Fruit fly (Drosophila melanogaster) whole organism, embryonic: ENCODE results near the gene cbt.

Experiments
- B-H1 ChIP-seq: fragments of 200-800 bp; sonication (Bioruptor generic); IDR thresholded peaks from 3 replicates; pipeline ENCODE4 v1.3.6; 2022; ENCODE audit warnings: missing biosample characterization, missing genetic modification characterization
- Bteb2 ChIP-seq: fragments of 200-800 bp; sonication (Bioruptor generic); optimal IDR thresholded peaks from 2 replicates; lab custom pipeline; 2016; ENCODE audit warnings: missing biosample characterization, missing genetic modification characterization
- CG10321 ChIP-seq: fragments of 200-800 bp; sonication (Bioruptor generic); IDR thresholded peaks from 2 replicates; pipeline ENCODE4 v1.3.6; 2022; ENCODE audit warnings: missing biosample characterization, missing genetic modification characterization
- CG10462 ChIP-seq: fragments of 200-800 bp; sonication (Bioruptor generic); optimal IDR thresholded peaks from 2 replicates; lab custom pipeline; 2016; ENCODE audit warnings: missing biosample characterization, missing genetic modification characterization
- CG14667 ChIP-seq: fragments of 200-800 bp; sonication (Bioruptor generic); IDR thresholded peaks from 2 replicates; pipeline ENCODE4 v1.3.6; 2022; ENCODE audit warnings: missing biosample characterization, missing genetic modification characterization
- CG14965 ChIP-seq: fragments of 200-800 bp; sonication (Bioruptor generic); optimal IDR thresholded peaks from 2 replicates; lab custom pipeline; 2016; ENCODE audit warnings: missing biosample characterization, missing genetic modification characterization, borderline replicate concordance
- CG15011 ChIP-seq: fragments of 200-800 bp; sonication (Bioruptor generic); optimal IDR thresholded peaks from 3 replicates; lab custom pipeline; 2018; ENCODE audit warnings: missing biosample characterization, mild to moderate bottlenecking, missing genetic modification characterization
- CG15269 ChIP-seq: fragments of 200-800 bp; sonication (Bioruptor generic); optimal IDR thresholded peaks from 2 replicates; lab custom pipeline; 2018; ENCODE audit warnings: missing biosample characterization, mild to moderate bottlenecking, missing genetic modification characterization, moderate library complexity
- CG16815 ChIP-seq: fragments of 200-800 bp; sonication (Bioruptor generic); optimal IDR thresholded peaks from 3 replicates; lab custom pipeline; 2017; ENCODE audit warnings: missing biosample characterization, mild to moderate bottlenecking, missing genetic modification characterization
- CG17912 ChIP-seq: fragments of 200-800 bp; sonication (Bioruptor generic); optimal IDR thresholded peaks from 2 replicates; lab custom pipeline; 2018; ENCODE audit warnings: missing biosample characterization, mild to moderate bottlenecking, missing genetic modification characterization
- CG2120 ChIP-seq: fragments of 200-800 bp; sonication (Bioruptor generic); optimal IDR thresholded peaks from 3 replicates; lab custom pipeline; 2016; ENCODE audit warnings: missing biosample characterization, missing genetic modification characterization
- CG2678 ChIP-seq: fragments of 200-800 bp; sonication (Bioruptor generic); optimal IDR thresholded peaks from 3 replicates; lab custom pipeline; 2019; ENCODE audit warnings: missing biosample characterization, mild to moderate bottlenecking, missing genetic modification characterization, moderate library complexity
- CG2712 ChIP-seq: fragments of 200-800 bp; optimal IDR thresholded peaks from 3 replicates; lab custom pipeline; 2019; ENCODE audit warnings: missing biosample characterization, mild to moderate bottlenecking, missing genetic modification characterization, moderate library complexity
- CG31388 ChIP-seq: fragments of 200-800 bp; sonication (Bioruptor generic); optimal IDR thresholded peaks from 2 replicates; lab custom pipeline; 2016; ENCODE audit warnings: missing biosample characterization, missing genetic modification characterization
- CG3163 ChIP-seq: fragments of 200-800 bp; sonication (Bioruptor generic); optimal IDR thresholded peaks from 3 replicates; lab custom pipeline; 2016; ENCODE audit warnings: missing biosample characterization, missing genetic modification characterization
- CG33213 ChIP-seq: fragments of 200-800 bp; sonication (Bioruptor generic); optimal IDR thresholded peaks from 3 replicates; lab custom pipeline; 2016; ENCODE audit warnings: missing biosample characterization, missing genetic modification characterization
- CG3838 ChIP-seq: fragments of 200-800 bp; sonication (Bioruptor generic); optimal IDR thresholded peaks from 3 replicates; lab custom pipeline; 2016; ENCODE audit warnings: missing biosample characterization, missing genetic modification characterization
- CG42726 ChIP-seq: fragments of 200-800 bp; sonication (Bioruptor generic); IDR thresholded peaks from 2 replicates; pipeline ENCODE4 v1.3.6; 2022; ENCODE audit warnings: missing biosample characterization, missing genetic modification characterization; ENCODE audit not compliant: partially characterized antibody
- CG4820 ChIP-seq: fragments of 200-800 bp; sonication (Bioruptor generic); optimal IDR thresholded peaks from 3 replicates; lab custom pipeline; 2016; ENCODE audit warnings: missing biosample characterization, missing genetic modification characterization
- CG7556 ChIP-seq: fragments of 200-800 bp; sonication (Bioruptor generic); optimal IDR thresholded peaks from 2 replicates; lab custom pipeline; 2017; ENCODE audit warnings: missing biosample characterization, mild to moderate bottlenecking, missing genetic modification characterization
- CG7963 ChIP-seq: fragments of 200-800 bp; sonication (Bioruptor generic); IDR thresholded peaks from 3 replicates; pipeline ENCODE4 v1.3.6; 2022; ENCODE audit warnings: missing biosample characterization, missing genetic modification characterization; ENCODE audit not compliant: partially characterized antibody
- CG8290 ChIP-seq, 3 experiments: fragments of 200-800 bp; sonication (Bioruptor generic); optimal IDR thresholded peaks; 2 replicates each; lab custom pipeline; 2016 to 2019; ENCODE audit warnings: missing biosample characterization in 3 of 3, missing genetic modification characterization in 3 of 3, mild to moderate bottlenecking in 2 of 3, moderate library complexity in 1 of 3
- Fer2 ChIP-seq: fragments of 200-800 bp; sonication (Bioruptor generic); optimal IDR thresholded peaks from 2 replicates; lab custom pipeline; 2018; ENCODE audit warnings: missing biosample characterization, mild to moderate bottlenecking, missing genetic modification characterization, moderate library complexity
- HHEX ChIP-seq: fragments of 200-800 bp; sonication (Bioruptor generic); optimal IDR thresholded peaks from 3 replicates; lab custom pipeline; 2017; ENCODE audit warnings: missing biosample characterization, mild to moderate bottlenecking, missing genetic modification characterization, missing genetic modification reagents
- Hand ChIP-seq: fragments of 200-800 bp; sonication (Bioruptor generic); optimal IDR thresholded peaks from 2 replicates; lab custom pipeline; 2017; ENCODE audit warnings: mild to moderate bottlenecking, missing biosample characterization, missing genetic modification reagents, missing genetic modification characterization
- Hey ChIP-seq: fragments of 200-800 bp; sonication (Bioruptor generic); optimal IDR thresholded peaks from 3 replicates; lab custom pipeline; 2018; ENCODE audit warnings: missing biosample characterization, mild to moderate bottlenecking, missing genetic modification characterization
- Nf-YC ChIP-seq: fragments of 200-800 bp; optimal IDR thresholded peaks from 3 replicates; lab custom pipeline; 2019; ENCODE audit warnings: missing biosample characterization, mild to moderate bottlenecking, missing genetic modification characterization, moderate library complexity
- Sox102F ChIP-seq: fragments of 200-800 bp; sonication (Bioruptor generic); optimal IDR thresholded peaks from 2 replicates; lab custom pipeline; 2018; ENCODE audit warnings: missing biosample characterization, mild to moderate bottlenecking, missing genetic modification characterization, moderate library complexity
- Stat92E ChIP-seq, 3 experiments: fragments of >200 bp in 2 of 3; fragments of 200-800 bp in 1 of 3; sonication (Bioruptor generic) in 1 of 3; optimal IDR thresholded peaks; 2 replicates each; lab custom pipeline; 2017 to 2019; ENCODE audit warnings: missing biosample characterization in 3 of 3, missing genetic modification characterization in 3 of 3, mild to moderate bottlenecking in 1 of 3, moderate library complexity in 1 of 3
- abd-A ChIP-seq: fragments of 200-800 bp; sonication (Bioruptor generic); optimal IDR thresholded peaks from 3 replicates; lab custom pipeline; 2019; ENCODE audit warnings: missing biosample characterization, mild to moderate bottlenecking, missing genetic modification characterization, moderate library complexity
- az2 ChIP-seq: fragments of 200-800 bp; sonication (Bioruptor generic); optimal IDR thresholded peaks from 3 replicates; lab custom pipeline; 2016; ENCODE audit warnings: missing biosample characterization, missing genetic modification characterization
- bbx ChIP-seq: fragments of 200-800 bp; sonication (Bioruptor generic); IDR thresholded peaks from 2 replicates; pipeline ENCODE4 v1.3.6; 2022; ENCODE audit warnings: missing biosample characterization, missing genetic modification characterization; ENCODE audit not compliant: partially characterized antibody
- caup ChIP-seq: fragments of 200-800 bp; sonication (Bioruptor generic); optimal IDR thresholded peaks from 3 replicates; lab custom pipeline; 2017; ENCODE audit warnings: missing biosample characterization, mild to moderate bottlenecking, missing genetic modification characterization, moderate library complexity; ENCODE audit not compliant: severe bottlenecking
- croc ChIP-seq: fragments of 200-800 bp; sonication (Bioruptor generic); conservative IDR thresholded peaks from 3 replicates; pipeline ENCODE4 v1.3.6; 2022; ENCODE audit warnings: missing biosample characterization, missing genetic modification characterization
- eyg ChIP-seq: fragments of 200-800 bp; sonication (Bioruptor generic); optimal IDR thresholded peaks from 3 replicates; lab custom pipeline; 2016; ENCODE audit warnings: missing biosample characterization, missing genetic modification characterization
- knrl ChIP-seq: fragments of 200-800 bp; sonication (Bioruptor generic); IDR thresholded peaks from 3 replicates; pipeline ENCODE4 v1.3.6; 2022; ENCODE audit warnings: missing biosample characterization, missing genetic modification characterization; ENCODE audit not compliant: partially characterized antibody
- lola ChIP-seq, 3 experiments: fragments of >200 bp in 2 of 3; fragments of 200-800 bp in 1 of 3; sonication (Bioruptor generic) in 1 of 3; optimal IDR thresholded peaks; 2 replicates each; lab custom pipeline; 2017 to 2019; ENCODE audit warnings: missing biosample characterization in 3 of 3, missing genetic modification characterization in 3 of 3, mild to moderate bottlenecking in 1 of 3, moderate library complexity in 1 of 3
- nerfin-2 ChIP-seq: fragments of 200-800 bp; sonication (Bioruptor generic); IDR thresholded peaks from 2 replicates; pipeline ENCODE4 v1.3.6; 2022; ENCODE audit warnings: missing biosample characterization, missing genetic modification characterization; ENCODE audit not compliant: partially characterized antibody
- otp ChIP-seq: fragments of 200-800 bp; sonication (Bioruptor generic); IDR thresholded peaks from 3 replicates; pipeline ENCODE4, ENCODE4 v1.3.6; 2022; ENCODE audit warnings: missing biosample characterization, missing genetic modification characterization
- p53 ChIP-seq: fragments of 200-800 bp; sonication (Bioruptor generic); optimal IDR thresholded peaks from 2 replicates; lab custom pipeline; 2016; ENCODE audit warnings: missing biosample characterization, missing genetic modification characterization
- pita ChIP-seq: fragments of 200-800 bp; sonication (Bioruptor generic); optimal IDR thresholded peaks from 2 replicates; lab custom pipeline; 2017; ENCODE audit warnings: missing biosample characterization, mild to moderate bottlenecking, missing genetic modification characterization
- pnt ChIP-seq: fragments of 200-800 bp; sonication (Bioruptor generic); optimal IDR thresholded peaks from 3 replicates; lab custom pipeline; 2016; ENCODE audit warnings: missing biosample characterization, missing genetic modification characterization
- ranshi ChIP-seq: fragments of 200-800 bp; sonication (Bioruptor generic); IDR thresholded peaks from 2 replicates; pipeline ENCODE4 v1.3.6; 2022; ENCODE audit warnings: missing biosample characterization, missing genetic modification characterization
- shn ChIP-seq: fragments of 200-800 bp; sonication (Bioruptor generic); optimal IDR thresholded peaks from 3 replicates; lab custom pipeline; 2016; ENCODE audit warnings: missing biosample characterization, missing genetic modification characterization
- stc ChIP-seq: fragments of 200-800 bp; sonication (Bioruptor generic); IDR thresholded peaks from 2 replicates; pipeline ENCODE4 v1.3.6; 2022; ENCODE audit warnings: missing biosample characterization, missing genetic modification characterization
- tio ChIP-seq: fragments of 200-800 bp; sonication (Bioruptor generic); optimal IDR thresholded peaks from 2 replicates; lab custom pipeline; 2017; ENCODE audit warnings: missing biosample characterization, missing genetic modification characterization, inconsistent platforms
- trem ChIP-seq: fragments of 200-800 bp; optimal IDR thresholded peaks from 3 replicates; lab custom pipeline; 2019; ENCODE audit warnings: missing biosample characterization, mild to moderate bottlenecking, missing genetic modification characterization, moderate library complexity
- ttk ChIP-seq: fragments of 200-800 bp; sonication (Bioruptor generic); IDR thresholded peaks from 2 replicates; pipeline ENCODE4 v2.1.2; 2022; ENCODE audit warnings: missing biosample characterization, missing genetic modification characterization

The cbt gene

DNA sequence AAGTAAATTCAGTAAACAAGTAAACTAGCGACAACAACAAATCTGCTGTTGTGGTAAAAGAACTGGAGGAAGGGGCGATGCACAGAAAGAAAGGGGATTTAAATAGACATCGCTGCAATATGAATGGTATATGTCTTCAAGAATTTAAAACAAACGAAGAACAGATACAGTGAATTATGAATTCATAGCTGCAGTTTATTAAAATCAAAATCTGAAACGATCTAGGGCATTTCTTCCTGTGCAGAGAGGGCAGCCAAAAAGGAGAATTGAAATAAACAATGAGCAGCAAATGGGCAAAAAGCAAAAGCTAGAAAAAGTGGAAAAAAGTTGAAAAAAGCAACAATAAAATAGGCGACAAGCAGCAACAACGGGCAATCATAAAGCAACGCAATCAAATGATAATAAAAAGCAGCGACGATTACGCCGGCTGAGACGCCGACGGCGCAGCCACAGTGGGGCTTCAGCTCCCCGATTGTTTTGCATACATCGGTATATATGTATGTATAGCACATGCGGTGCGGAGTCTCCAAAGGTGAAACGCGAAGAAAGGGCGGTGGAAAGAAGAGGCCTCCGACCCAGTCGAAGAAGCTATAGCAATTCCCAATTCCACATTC lies 10.6 kb downstream of the cbt start (continued):
- TF ChIP-seq CG14667 (GFP tag; lab: Robert Waterston, UW): no peak; the same call in 1 of the 2 replicates
- TF ChIP-seq CG3163 (GFP tag; lab: Kevin White, UChicago): peak; percentile 45
- peak; percentile 52 for TF ChIP-seq CG33213 (GFP tag; lab: Kevin White, UChicago)
- peak; percentile 55 for TF ChIP-seq tio (GFP tag; lab: Kevin White, UChicago)
- no peak for TF ChIP-seq CG17912
- TF ChIP-seq Sox102F (GFP tag; lab: Kevin White, UChicago): peak; percentile 91
- TF ChIP-seq CG14965 (GFP tag; lab: Kevin White, UChicago): no peak
- TF ChIP-seq CG7963 (GFP tag; lab: Robert Waterston, UW): no peak
- peak; percentile 55 for TF ChIP-seq CG4820 (GFP tag; lab: Kevin White, UChicago)
- peak; percentile 54 for TF ChIP-seq pnt
- no peak for TF ChIP-seq CG42726 (GFP tag; lab: Robert Waterston, UW)
- TF ChIP-seq pita (GFP tag; lab: Kevin White, UChicago): no peak
- no peak for TF ChIP-seq Fer2
- TF ChIP-seq lola (GFP tag; optimal IDR thresholded peaks at IDR 0.05; lab: Kevin White, UChicago): no peak
- no peak for TF ChIP-seq CG31388 (GFP tag; lab: Kevin White, UChicago)
- TF ChIP-seq ttk (GFP tag; lab: Robert Waterston, UW): peak; percentile 78
- TF ChIP-seq CG16815 (GFP tag; lab: Kevin White, UChicago): peak; percentile 36
- peak; percentile 88 for TF ChIP-seq stc (GFP tag; lab: Robert Waterston, UW)
- TF ChIP-seq CG8290 (GFP tag; optimal IDR thresholded peaks at IDR 0.05; lab: Kevin White, UChicago): no peak
- TF ChIP-seq CG8290 (tag; optimal IDR thresholded peaks at IDR 0.05; lab: Kevin White, UChicago): peak in 1 of 2 experiments; percentile 79
- TF ChIP-seq nerfin-2 (GFP tag; lab: Robert Waterston, UW): no peak
- TF ChIP-seq abd-A: peak; percentile 76
- peak; percentile 81 for TF ChIP-seq CG2712 (tag; lab: Kevin White, UChicago)
- peak; percentile 81 for TF ChIP-seq ranshi (GFP tag; lab: Robert Waterston, UW)
- TF ChIP-seq Hey (tag; lab: Kevin White, UChicago): no peak
- TF ChIP-seq Stat92E (GFP tag; optimal IDR thresholded peaks at IDR 0.05; lab: Kevin White, UChicago): no peak
- peak; percentile 42 for TF ChIP-seq CG10462 (GFP tag; lab: Kevin White, UChicago)
- TF ChIP-seq Hand: peak; percentile 61
- no peak for TF ChIP-seq bbx (GFP tag; lab: Robert Waterston, UW)
- TF ChIP-seq CG10321 (GFP tag; lab: Robert Waterston, UW): peak; percentile 53; the same call in 1 of the 2 replicates
- TF ChIP-seq CG2678 (tag; lab: Kevin White, UChicago): peak; percentile 83
- peak; percentile 77 for TF ChIP-seq CG15269
- TF ChIP-seq B-H1: peak; percentile 66; the same call in 2 of the 3 replicates
- peak; percentile 50 for TF ChIP-seq caup (GFP tag; lab: Kevin White, UChicago)
- TF ChIP-seq Bteb2 (GFP tag; lab: Kevin White, UChicago): peak; percentile 62
- peak; percentile 53 for TF ChIP-seq shn
- peak; percentile 81 for TF ChIP-seq eyg (GFP tag; lab: Kevin White, UChicago)
- TF ChIP-seq CG2120 (GFP tag; lab: Kevin White, UChicago): peak; percentile 84
- TF ChIP-seq trem: peak; percentile 51
- peak; percentile 70; the same call in 2 of the 3 replicates for TF ChIP-seq otp
- TF ChIP-seq CG3838 (GFP tag; lab: Kevin White, UChicago): no peak
- no peak for TF ChIP-seq knrl (GFP tag; lab: Robert Waterston, UW)
- TF ChIP-seq Nf-YC (tag; lab: Kevin White, UChicago): peak; percentile 2
- peak; percentile 35 for TF ChIP-seq CG15011 (GFP tag; lab: Kevin White, UChicago)
- TF ChIP-seq HHEX (GFP tag; lab: Kevin White, UChicago): peak; percentile 72
- TF ChIP-seq croc (GFP tag; lab: Robert Waterston, UW): peak; percentile 57; the same call in 2 of the 3 replicates
- peak; percentile 72 for TF ChIP-seq CG7556 (GFP tag; lab: Kevin White, UChicago)
- peak; percentile 71 for TF ChIP-seq az2
- no peak for TF ChIP-seq p53 (GFP tag; lab: Kevin White, UChicago)
